Fruit fly (Drosophila melanogaster) Kc167 (cell line): ENCODE results near the gene CG42305.

Experiments used
- Myc ChIP-seq: fragments of >200 bp; optimal IDR thresholded peaks from 2 replicates; lab custom pipeline; 2017; ENCODE audit warnings: missing external identifiers
- Sin3A ChIP-seq: fragments of >200 bp; optimal IDR thresholded peaks from 2 replicates; lab custom pipeline; 2018; ENCODE audit warnings: missing external identifiers
- h ChIP-seq: fragments of >200 bp; optimal IDR thresholded peaks from 3 replicates; lab custom pipeline; 2018; ENCODE audit warnings: missing external identifiers
- insv ChIP-seq: fragments of >200 bp; optimal IDR thresholded peaks from 3 replicates; lab custom pipeline; 2018; ENCODE audit warnings: missing external identifiers
- psq ChIP-seq: fragments of >200 bp; optimal IDR thresholded peaks from 2 replicates; lab custom pipeline; 2017; ENCODE audit warnings: missing external identifiers
- ttk ChIP-seq: sonication (Bioruptor generic); optimal IDR thresholded peaks from 2 replicates; lab custom pipeline; 2017; ENCODE audit warnings: missing external identifiers

DNA sequence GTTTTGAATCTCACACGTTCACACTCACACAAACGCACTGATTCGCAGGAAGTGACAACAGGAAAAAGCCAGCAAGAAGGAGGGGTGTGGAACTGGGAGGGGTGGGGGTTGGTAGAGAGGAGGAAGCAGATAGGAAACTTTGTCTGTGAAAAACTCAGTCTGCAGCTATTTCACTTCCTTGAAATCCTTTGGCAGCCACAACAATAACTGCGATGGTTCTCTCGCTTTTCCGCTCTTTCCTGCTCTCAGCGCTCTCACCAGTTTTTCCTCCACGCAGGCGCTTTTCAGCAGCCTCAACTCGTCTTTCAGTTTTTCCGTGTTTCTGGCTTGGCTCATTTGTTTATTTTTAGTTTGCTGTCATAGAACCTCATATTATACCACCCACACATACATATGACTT lies 34.4 kb downstream of the CG42305 start:
- TF ChIP-seq h (lab: Kevin White, UChicago), result no peak
- no peak for TF ChIP-seq Sin3A (lab: Kevin White, UChicago)
- TF ChIP-seq psq (lab: Kevin White, UChicago), result no peak
- TF ChIP-seq Myc (lab: Kevin White, UChicago), result no peak
- TF ChIP-seq insv (lab: Kevin White, UChicago), result no peak
- no peak for TF ChIP-seq ttk (lab: Kevin White, UChicago)
